Fruit fly (Drosophila melanogaster) whole organism, embryonic: Measurements from ENCODE around the gene CG13454.

Experiments
- Aef1 ChIP-seq: fragments of 200-800 bp; sonication (Bioruptor generic); IDR thresholded peaks from 3 replicates; pipeline ENCODE4 v1.3.6; 2022; ENCODE audit warnings: missing biosample characterization, missing genetic modification characterization
- C15 ChIP-seq: fragments of 200-800 bp; sonication (Bioruptor generic); IDR thresholded peaks from 3 replicates; pipeline ENCODE4 v1.3.6; 2022; ENCODE audit warnings: missing biosample characterization, missing genetic modification characterization
- CG12071 ChIP-seq: fragments of 200-800 bp; sonication (Bioruptor generic); optimal IDR thresholded peaks from 3 replicates; lab custom pipeline; 2018; ENCODE audit warnings: missing biosample characterization, mild to moderate bottlenecking, missing genetic modification characterization
- CG12769 ChIP-seq: fragments of 200-800 bp; sonication (Bioruptor generic); optimal IDR thresholded peaks from 2 replicates; lab custom pipeline; 2019; ENCODE audit warnings: missing biosample characterization, mild to moderate bottlenecking, missing genetic modification characterization, moderate library complexity
- CG13123 ChIP-seq: fragments of 200-800 bp; sonication (Bioruptor generic); optimal IDR thresholded peaks from 2 replicates; lab custom pipeline; 2016; ENCODE audit warnings: missing biosample characterization, missing genetic modification characterization
- CG13624 ChIP-seq: fragments of 200-800 bp; sonication (Bioruptor generic); optimal IDR thresholded peaks from 2 replicates; lab custom pipeline; 2016; ENCODE audit warnings: missing biosample characterization, missing genetic modification characterization
- CG15601 ChIP-seq: fragments of 200-800 bp; sonication (Bioruptor generic); optimal IDR thresholded peaks from 3 replicates; lab custom pipeline; 2019; ENCODE audit warnings: missing biosample characterization, mild to moderate bottlenecking, missing genetic modification characterization, moderate library complexity
- CG18764 ChIP-seq: fragments of 200-800 bp; sonication (Bioruptor generic); optimal IDR thresholded peaks from 3 replicates; lab custom pipeline; 2016; ENCODE audit warnings: missing biosample characterization, missing genetic modification characterization
- CG2129 ChIP-seq: fragments of 200-800 bp; sonication (Bioruptor generic); IDR thresholded peaks from 2 replicates; pipeline ENCODE4 v1.3.6; 2022; ENCODE audit warnings: missing biosample characterization, missing genetic modification characterization; ENCODE audit not compliant: partially characterized antibody
- CG32767 ChIP-seq: fragments of 200-800 bp; sonication (Bioruptor generic); IDR thresholded peaks from 2 replicates; pipeline ENCODE4 v1.3.6; 2022; ENCODE audit warnings: missing biosample characterization, missing genetic modification characterization
- CG3407 ChIP-seq: fragments of 200-800 bp; sonication (Bioruptor generic); optimal IDR thresholded peaks from 2 replicates; lab custom pipeline; 2018; ENCODE audit warnings: missing biosample characterization, mild to moderate bottlenecking, missing genetic modification characterization
- CG34376 ChIP-seq: fragments of 200-800 bp; sonication (Bioruptor generic); optimal IDR thresholded peaks from 2 replicates; lab custom pipeline; 2018; ENCODE audit warnings: missing biosample characterization, mild to moderate bottlenecking, missing genetic modification characterization
- CG3995 ChIP-seq: fragments of 200-800 bp; sonication (Bioruptor generic); optimal IDR thresholded peaks from 3 replicates; lab custom pipeline; 2016; ENCODE audit warnings: missing biosample characterization, missing genetic modification characterization
- CG4328 ChIP-seq: fragments of 200-800 bp; sonication (Bioruptor generic); optimal IDR thresholded peaks from 3 replicates; lab custom pipeline; 2017; ENCODE audit warnings: missing biosample characterization, missing genetic modification reagents, missing genetic modification characterization
- CG4707 ChIP-seq: fragments of 200-800 bp; sonication (Bioruptor generic); optimal IDR thresholded peaks from 2 replicates; lab custom pipeline; 2018; ENCODE audit warnings: missing biosample characterization, mild to moderate bottlenecking, missing genetic modification characterization, moderate library complexity
- CG6175 ChIP-seq: fragments of 200-800 bp; sonication (Bioruptor generic); IDR thresholded peaks from 3 replicates; pipeline ENCODE4 v1.3.6; 2022; ENCODE audit warnings: missing biosample characterization, missing genetic modification characterization
- CG8359 ChIP-seq: fragments of 200-800 bp; sonication (Bioruptor generic); optimal IDR thresholded peaks from 2 replicates; lab custom pipeline; 2017; ENCODE audit warnings: missing biosample characterization, mild to moderate bottlenecking, missing genetic modification characterization, borderline replicate concordance
- CG9609 ChIP-seq: fragments of 200-800 bp; sonication (Bioruptor generic); optimal IDR thresholded peaks from 3 replicates; lab custom pipeline; 2016; ENCODE audit warnings: missing biosample characterization, missing genetic modification characterization
- CG9817 ChIP-seq: fragments of 200-800 bp; sonication (Bioruptor generic); optimal IDR thresholded peaks from 2 replicates; lab custom pipeline; 2018; ENCODE audit warnings: missing biosample characterization, mild to moderate bottlenecking, missing genetic modification characterization, moderate library complexity
- Dip2 ChIP-seq: fragments of 200-800 bp; sonication (Bioruptor generic); IDR thresholded peaks from 2 replicates; pipeline ENCODE4 v1.3.6; 2022; ENCODE audit warnings: missing biosample characterization, missing genetic modification characterization
- HHEX ChIP-seq: fragments of 200-800 bp; sonication (Bioruptor generic); optimal IDR thresholded peaks from 3 replicates; lab custom pipeline; 2017; ENCODE audit warnings: missing biosample characterization, mild to moderate bottlenecking, missing genetic modification characterization, missing genetic modification reagents
- Sry-δ ChIP-seq: fragments of 200-800 bp; sonication (Bioruptor generic); optimal IDR thresholded peaks from 2 replicates; lab custom pipeline; 2016; ENCODE audit warnings: missing biosample characterization, missing genetic modification characterization
- Tbp ChIP-seq: fragments of >200 bp; optimal IDR thresholded peaks from 2 replicates; lab custom pipeline; 2018; ENCODE audit warnings: missing biosample characterization, missing genetic modification characterization
- amos ChIP-seq: fragments of 200-800 bp; sonication (Bioruptor generic); IDR thresholded peaks from 2 replicates; pipeline ENCODE4 v1.3.6; 2022; ENCODE audit warnings: missing biosample characterization, missing genetic modification characterization; ENCODE audit not compliant: partially characterized antibody
- bcd ChIP-seq: fragments of 200-800 bp; sonication (Bioruptor generic); optimal IDR thresholded peaks from 2 replicates; lab custom pipeline; 2017; ENCODE audit warnings: missing biosample characterization, mild to moderate bottlenecking, missing genetic modification characterization
- chif ChIP-seq, 2 experiments: fragments of 200-800 bp; sonication (Bioruptor generic); optimal IDR thresholded peaks; 3 replicates each; lab custom pipeline; 2016; ENCODE audit warnings: missing biosample characterization in 2 of 2, missing genetic modification characterization in 2 of 2
- chn ChIP-seq: fragments of 200-800 bp; sonication (Bioruptor generic); optimal IDR thresholded peaks from 2 replicates; lab custom pipeline; 2016; ENCODE audit warnings: missing biosample characterization, missing genetic modification characterization
- corto ChIP-seq: fragments of 200-800 bp; sonication (Bioruptor generic); optimal IDR thresholded peaks from 2 replicates; lab custom pipeline; 2016; ENCODE audit warnings: missing biosample characterization, mild to moderate bottlenecking, missing genetic modification characterization, moderate library complexity
- fd64A ChIP-seq: fragments of 200-800 bp; sonication (Bioruptor generic); optimal IDR thresholded peaks from 3 replicates; lab custom pipeline; 2018; ENCODE audit warnings: missing biosample characterization, mild to moderate bottlenecking, missing genetic modification characterization
- fru ChIP-seq: fragments of >200 bp; optimal IDR thresholded peaks from 2 replicates; lab custom pipeline; 2017
- gem ChIP-seq: fragments of 200-800 bp; sonication (Bioruptor generic); optimal IDR thresholded peaks from 2 replicates; lab custom pipeline; 2019; ENCODE audit warnings: missing biosample characterization, mild to moderate bottlenecking, missing genetic modification characterization, moderate library complexity
- grau ChIP-seq: fragments of 200-800 bp; optimal IDR thresholded peaks from 3 replicates; lab custom pipeline; 2019; ENCODE audit warnings: missing biosample characterization, mild to moderate bottlenecking, missing genetic modification characterization, moderate library complexity
- gsb-n ChIP-seq: fragments of 200-800 bp; sonication (Bioruptor generic); optimal IDR thresholded peaks from 3 replicates; lab custom pipeline; 2018; ENCODE audit warnings: missing biosample characterization, mild to moderate bottlenecking, missing genetic modification characterization
- gt ChIP-seq: fragments of 200-800 bp; sonication (Bioruptor generic); IDR thresholded peaks from 2 replicates; pipeline ENCODE4 v1.3.6; 2022; ENCODE audit warnings: missing biosample characterization, missing genetic modification characterization
- her ChIP-seq: fragments of 200-800 bp; sonication (Bioruptor generic); optimal IDR thresholded peaks from 2 replicates; lab custom pipeline; 2016; ENCODE audit warnings: missing biosample characterization, missing genetic modification characterization
- ind ChIP-seq: fragments of 200-800 bp; sonication (Bioruptor generic); optimal IDR thresholded peaks from 3 replicates; lab custom pipeline; 2016; ENCODE audit warnings: missing biosample characterization, missing genetic modification characterization
- insv ChIP-seq, 2 experiments: fragments of 200-800 bp; sonication (Bioruptor generic); optimal IDR thresholded peaks; 3 replicates each; lab custom pipeline; 2016 to 2018; ENCODE audit warnings: missing biosample characterization in 2 of 2, missing genetic modification characterization in 2 of 2
- jumu ChIP-seq: fragments of 200-800 bp; sonication (Bioruptor generic); optimal IDR thresholded peaks from 3 replicates; lab custom pipeline; 2016; ENCODE audit warnings: missing biosample characterization, missing genetic modification characterization
- knrl ChIP-seq: fragments of 200-800 bp; sonication (Bioruptor generic); IDR thresholded peaks from 3 replicates; pipeline ENCODE4 v1.3.6; 2022; ENCODE audit warnings: missing biosample characterization, missing genetic modification characterization; ENCODE audit not compliant: partially characterized antibody
- lmd ChIP-seq: fragments of 200-800 bp; sonication (Bioruptor generic); IDR thresholded peaks from 2 replicates; pipeline ENCODE4 v1.3.6; 2022; ENCODE audit warnings: missing biosample characterization, missing genetic modification characterization
- lov ChIP-seq, 2 experiments: fragments of 200-800 bp in 1 of 2; fragments of >200 bp in 1 of 2; sonication (Bioruptor generic) in 1 of 2; IDR thresholded peaks in 1 of 2; optimal IDR thresholded peaks in 1 of 2; 2 replicates in 1 of 2; 3 replicates in 1 of 2; pipeline versions ENCODE4 v1.3.6 to Lab custom; 2017 to 2022; ENCODE audit warnings: missing biosample characterization in 1 of 2, missing genetic modification characterization in 1 of 2
- pnt ChIP-seq: fragments of 200-800 bp; sonication (Bioruptor generic); optimal IDR thresholded peaks from 3 replicates; lab custom pipeline; 2016; ENCODE audit warnings: missing biosample characterization, missing genetic modification characterization
- sc ChIP-seq, 3 experiments: fragments of >200 bp in 2 of 3; fragments of 200-800 bp in 1 of 3; sonication (Bioruptor generic) in 1 of 3; optimal IDR thresholded peaks; 2 replicates in 2 of 3; 3 replicates in 1 of 3; lab custom pipeline; 2017; ENCODE audit warnings: mild to moderate bottlenecking in 1 of 3, missing biosample characterization in 1 of 3, missing genetic modification characterization in 1 of 3, missing genetic modification reagents in 1 of 3
- schlank ChIP-seq: fragments of 200-800 bp; sonication (Bioruptor generic); optimal IDR thresholded peaks from 2 replicates; lab custom pipeline; 2018; ENCODE audit warnings: missing biosample characterization, mild to moderate bottlenecking, missing genetic modification characterization
- sr ChIP-seq: fragments of 200-800 bp; sonication (Bioruptor generic); IDR thresholded peaks from 3 replicates; pipeline ENCODE4 v1.3.6; 2022; ENCODE audit warnings: missing biosample characterization, missing genetic modification characterization
- trem ChIP-seq: fragments of 200-800 bp; optimal IDR thresholded peaks from 3 replicates; lab custom pipeline; 2019; ENCODE audit warnings: missing biosample characterization, mild to moderate bottlenecking, missing genetic modification characterization, moderate library complexity
- trh ChIP-seq: fragments of 200-800 bp; sonication (Bioruptor generic); optimal IDR thresholded peaks from 2 replicates; lab custom pipeline; 2016; ENCODE audit warnings: missing biosample characterization, missing genetic modification characterization
- unpg ChIP-seq: fragments of 200-800 bp; sonication (Bioruptor generic); optimal IDR thresholded peaks from 3 replicates; lab custom pipeline; 2018; ENCODE audit warnings: missing biosample characterization, mild to moderate bottlenecking, missing genetic modification characterization, moderate library complexity
- wor ChIP-seq: fragments of 200-800 bp; sonication (Bioruptor generic); IDR thresholded peaks from 2 replicates; pipeline ENCODE4 v1.3.6; 2022; ENCODE audit warnings: missing biosample characterization, missing genetic modification characterization

Gene CG13454

dm6 chr3L:15500813-15501645 lies 15.8 kb downstream of the CG13454 start, which contains the start of gene CG7272 (continued):
- TF ChIP-seq lmd = peak; percentile 28; the same call in 1 of the 2 replicates
- TF ChIP-seq gsb-n = no peak
- no peak for TF ChIP-seq HHEX (GFP tag; lab: Kevin White, UChicago)
- TF ChIP-seq pnt (GFP tag; lab: Kevin White, UChicago) = no peak
- no peak for TF ChIP-seq ind (GFP tag; lab: Kevin White, UChicago)
- no peak for TF ChIP-seq lov (optimal IDR thresholded peaks at IDR 0.05; lab: Kevin White, UChicago)
- TF ChIP-seq lov (GFP tag; IDR thresholded peaks at IDR 0.05; lab: Robert Waterston, UW) = no peak
- no peak for TF ChIP-seq Tbp
- TF ChIP-seq gt (GFP tag; lab: Robert Waterston, UW) = no peak
- TF ChIP-seq gem = peak; percentile 10
- no peak for TF ChIP-seq CG8359
- no peak for TF ChIP-seq schlank (tag; lab: Kevin White, UChicago)
- TF ChIP-seq jumu = no peak
- TF ChIP-seq CG6175 (GFP tag; lab: Robert Waterston, UW) = 0 out of 3 replicates have a peak, but pooled peaks have one; percentile 22
- TF ChIP-seq CG12071 (GFP tag; lab: Kevin White, UChicago) = peak; percentile 5
- TF ChIP-seq corto = no peak
- TF ChIP-seq knrl (GFP tag; lab: Robert Waterston, UW) = no peak
- no peak for TF ChIP-seq her (GFP tag; lab: Kevin White, UChicago)
- no peak for TF ChIP-seq CG3995 (GFP tag; lab: Kevin White, UChicago)
- no peak for TF ChIP-seq CG32767 (GFP tag; lab: Robert Waterston, UW)
- peak; percentile 27 for TF ChIP-seq CG4328
- no peak for TF ChIP-seq Aef1 (GFP tag; lab: Robert Waterston, UW)
- TF ChIP-seq CG2129 (GFP tag; lab: Robert Waterston, UW) = no peak
- TF ChIP-seq sc (optimal IDR thresholded peaks at IDR 0.05; lab: Kevin White, UChicago) = no peak
- no peak for TF ChIP-seq sc (GFP tag; optimal IDR thresholded peaks at IDR 0.05; lab: Kevin White, UChicago)
- TF ChIP-seq CG9817 (tag; lab: Kevin White, UChicago) = no peak
- no peak for TF ChIP-seq CG9609 (GFP tag; lab: Kevin White, UChicago)
- TF ChIP-seq wor (GFP tag; lab: Robert Waterston, UW) = no peak
- peak; percentile 7 for TF ChIP-seq unpg (GFP tag; lab: Kevin White, UChicago)
- TF ChIP-seq CG15601 (tag; lab: Kevin White, UChicago) = no peak
- no peak for TF ChIP-seq C15 (GFP tag; lab: Robert Waterston, UW)
- no peak for TF ChIP-seq CG18764 (GFP tag; lab: Kevin White, UChicago)
- no peak for TF ChIP-seq grau (tag; lab: Kevin White, UChicago)
- no peak for TF ChIP-seq insv (GFP tag; optimal IDR thresholded peaks at IDR 0.05; lab: Kevin White, UChicago)
- no peak for TF ChIP-seq CG4707 (GFP tag; lab: Kevin White, UChicago)
- peak; percentile 54; the same call in 1 of the 2 replicates for TF ChIP-seq amos (GFP tag; lab: Robert Waterston, UW)
- peak; percentile 52 for TF ChIP-seq CG34376 (GFP tag; lab: Kevin White, UChicago)
- no peak for TF ChIP-seq Dip2 (GFP tag; lab: Robert Waterston, UW)
- TF ChIP-seq chif (GFP tag; optimal IDR thresholded peaks at IDR 0.05; lab: Kevin White, UChicago) = no peak
- TF ChIP-seq bcd (GFP tag; lab: Kevin White, UChicago) = no peak
- TF ChIP-seq chn (GFP tag; lab: Kevin White, UChicago) = no peak
- TF ChIP-seq fru = no peak
- TF ChIP-seq fd64A (GFP tag; lab: Kevin White, UChicago) = no peak
- TF ChIP-seq CG12769 (tag; lab: Kevin White, UChicago) = peak; percentile 74
- TF ChIP-seq sr (GFP tag; lab: Robert Waterston, UW) = no peak
- no peak for TF ChIP-seq CG3407
- peak; percentile 53 for TF ChIP-seq Sry-δ (GFP tag; lab: Kevin White, UChicago)
- peak; percentile 97 for TF ChIP-seq trem (tag; lab: Kevin White, UChicago)
- no peak for TF ChIP-seq trh (GFP tag; lab: Kevin White, UChicago)
- TF ChIP-seq CG13123 (GFP tag; lab: Kevin White, UChicago) = no peak
- no peak for TF ChIP-seq CG13624 (GFP tag; lab: Kevin White, UChicago)
